Fruit fly (Drosophila melanogaster) whole organism, pupa: Measurements from ENCODE around the gene Ctr1C.

ENCODE experiments used
- CG10348 ChIP-seq: fragments of 200-800 bp; sonication (Bioruptor generic); IDR thresholded peaks from 2 replicates; pipeline ENCODE4 v1.3.6; 2022; ENCODE audit warnings: missing biosample characterization, missing genetic modification characterization
- CG12605 ChIP-seq: fragments of 200-800 bp; sonication (Bioruptor generic); IDR thresholded peaks from 2 replicates; pipeline ENCODE4 v1.3.6; 2022; ENCODE audit warnings: missing biosample characterization, missing genetic modification characterization
- CG13204 ChIP-seq: fragments of 200-800 bp; sonication (Bioruptor generic); optimal IDR thresholded peaks from 2 replicates; lab custom pipeline; 2018; ENCODE audit warnings: missing biosample characterization, mild to moderate bottlenecking, missing genetic modification characterization, moderate library complexity
- CG14655 ChIP-seq: fragments of 200-800 bp; sonication (Bioruptor generic); optimal IDR thresholded peaks from 3 replicates; lab custom pipeline; 2017; ENCODE audit warnings: mild to moderate bottlenecking, missing biosample characterization, missing genetic modification reagents, missing genetic modification characterization
- CG15710 ChIP-seq: fragments of 200-800 bp; sonication (Bioruptor generic); optimal IDR thresholded peaks from 2 replicates; lab custom pipeline; 2018; ENCODE audit warnings: missing biosample characterization, mild to moderate bottlenecking, missing genetic modification characterization, moderate library complexity
- CG17806 ChIP-seq: fragments of 200-800 bp; sonication (Bioruptor generic); optimal IDR thresholded peaks from 2 replicates; lab custom pipeline; 2018; ENCODE audit warnings: missing biosample characterization, mild to moderate bottlenecking, missing genetic modification characterization, moderate library complexity
- CG32121 ChIP-seq: fragments of 200-800 bp; sonication (Bioruptor generic); IDR thresholded peaks from 2 replicates; pipeline ENCODE4 v1.3.6; 2022; ENCODE audit warnings: missing biosample characterization, missing genetic modification characterization
- CG34367 ChIP-seq: fragments of 200-800 bp; sonication (Bioruptor generic); optimal IDR thresholded peaks from 2 replicates; lab custom pipeline; 2018; ENCODE audit warnings: missing biosample characterization, mild to moderate bottlenecking, missing genetic modification characterization
- CG4496 ChIP-seq: fragments of 200-800 bp; sonication (Bioruptor generic); IDR thresholded peaks from 3 replicates; pipeline ENCODE4 v1.3.6; 2022; ENCODE audit warnings: missing biosample characterization, missing genetic modification characterization
- CG8159 ChIP-seq: fragments of 200-800 bp; sonication (Bioruptor generic); optimal IDR thresholded peaks from 3 replicates; lab custom pipeline; 2018; ENCODE audit warnings: missing biosample characterization, mild to moderate bottlenecking, missing genetic modification characterization, moderate library complexity
- CG8301 ChIP-seq: fragments of 200-800 bp; sonication (Bioruptor generic); optimal IDR thresholded peaks from 2 replicates; lab custom pipeline; 2018; ENCODE audit warnings: missing biosample characterization, mild to moderate bottlenecking, missing genetic modification characterization
- CG9948 ChIP-seq: fragments of 200-800 bp; sonication (Bioruptor generic); optimal IDR thresholded peaks from 2 replicates; lab custom pipeline; 2018; ENCODE audit warnings: missing biosample characterization, mild to moderate bottlenecking, missing genetic modification characterization, moderate library complexity
- D1 ChIP-seq: fragments of 200-800 bp; sonication (Bioruptor generic); optimal IDR thresholded peaks from 2 replicates; lab custom pipeline; 2018; ENCODE audit warnings: missing biosample characterization, mild to moderate bottlenecking, missing genetic modification characterization, moderate library complexity
- EcR ChIP-seq: fragments of 200-800 bp; sonication (Bioruptor generic); optimal IDR thresholded peaks from 3 replicates; lab custom pipeline; 2019; ENCODE audit warnings: missing biosample characterization, missing genetic modification characterization, mild to moderate bottlenecking, moderate library complexity, missing genetic modification reagents
- Ets98B ChIP-seq: fragments of 200-800 bp; sonication (Bioruptor generic); IDR thresholded peaks from 2 replicates; pipeline ENCODE4 v1.3.6; 2022; ENCODE audit warnings: missing biosample characterization, missing genetic modification characterization
- Pif1A ChIP-seq: fragments of 200-800 bp; sonication (Bioruptor generic); optimal IDR thresholded peaks from 3 replicates; lab custom pipeline; 2016; ENCODE audit warnings: missing biosample characterization, missing genetic modification characterization
- Pif1B ChIP-seq: fragments of 200-800 bp; sonication (Bioruptor generic); optimal IDR thresholded peaks from 3 replicates; lab custom pipeline; 2016; ENCODE audit warnings: missing biosample characterization, missing genetic modification characterization
- Snoo ChIP-seq: fragments of 200-800 bp; sonication (Bioruptor generic); optimal IDR thresholded peaks from 3 replicates; lab custom pipeline; 2017; ENCODE audit warnings: missing biosample characterization, mild to moderate bottlenecking, missing genetic modification characterization, inconsistent platforms
- fd96Ca ChIP-seq: fragments of 200-800 bp; sonication (Bioruptor generic); IDR thresholded peaks from 3 replicates; pipeline ENCODE4 v1.3.6; 2022; ENCODE audit warnings: missing biosample characterization, missing genetic modification characterization
- gl ChIP-seq: fragments of 200-800 bp; sonication (Bioruptor generic); optimal IDR thresholded peaks from 2 replicates; lab custom pipeline; 2018; ENCODE audit warnings: missing biosample characterization, mild to moderate bottlenecking, missing genetic modification characterization
- rn ChIP-seq: fragments of 200-800 bp; sonication (Bioruptor generic); IDR thresholded peaks from 2 replicates; pipeline ENCODE4 v1.3.6; 2022; ENCODE audit warnings: missing biosample characterization, missing genetic modification characterization

Gene Ctr1C

DNA sequence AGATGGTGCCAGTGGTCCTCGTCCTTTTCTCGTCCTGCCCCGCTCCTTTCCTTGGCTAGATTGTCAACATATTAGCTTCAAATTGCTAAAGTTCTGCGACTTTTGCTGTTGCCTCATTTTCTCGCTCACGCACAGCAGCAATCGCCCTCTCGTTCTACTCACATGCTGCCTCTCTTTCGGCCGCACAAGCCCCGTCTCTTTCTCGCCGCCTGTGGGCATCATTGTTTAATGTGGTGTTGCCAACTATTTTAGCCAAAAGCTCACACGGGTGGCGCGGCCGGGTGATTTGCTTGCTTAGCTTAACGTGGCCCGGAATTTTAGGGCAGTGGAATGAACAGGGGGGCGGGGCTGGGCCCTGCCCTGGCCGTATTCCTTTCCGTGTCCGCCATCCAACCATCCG is 23.9 kb downstream of the Ctr1C start:
- TF ChIP-seq Pif1A = no peak
- no peak for TF ChIP-seq D1 (tag; lab: Kevin White, UChicago)
- TF ChIP-seq CG32121 (GFP tag; lab: Robert Waterston, UW) = no peak
- no peak for TF ChIP-seq CG13204 (GFP tag; lab: Kevin White, UChicago)
- no peak for TF ChIP-seq CG9948 (tag; lab: Kevin White, UChicago)

DNA sequence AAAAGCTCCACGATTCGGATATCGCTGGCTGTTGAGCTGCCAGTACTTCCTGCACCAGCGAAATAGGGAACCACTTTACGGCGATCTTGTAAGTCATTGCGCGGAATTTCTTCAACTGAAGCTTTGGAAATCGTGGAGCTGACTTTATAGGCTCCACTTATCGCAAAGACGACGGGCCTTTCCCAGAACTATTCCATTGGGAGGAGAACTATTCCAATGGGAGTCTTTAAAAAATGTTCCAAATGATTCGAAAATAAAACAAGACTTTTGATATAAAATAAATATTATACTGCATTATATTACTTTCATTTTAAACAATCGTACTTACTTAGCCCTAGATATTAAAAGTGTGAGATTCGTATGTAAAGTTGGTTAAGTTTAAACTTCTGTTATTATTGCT is 27.1 kb downstream of the Ctr1C start, which contains the start of gene CG15550:
Gene CG15550, minus strand, starts transcription at position 101 of the 400 bp plus-strand sequence.
- TF ChIP-seq CG9948 (tag; lab: Kevin White, UChicago) (no peak), CG34367 (no peak), CG8301 (no peak), EcR (GFP tag; lab: Kevin White, UChicago) (no peak), gl (tag; lab: Kevin White, UChicago) (no peak), fd96Ca (GFP tag; lab: Robert Waterston, UW) (no peak), CG10348 (GFP tag; lab: Robert Waterston, UW) (no peak), Snoo (tag; lab: Kevin White, UChicago) (no peak), D1 (tag; lab: Kevin White, UChicago) (no peak), rn (GFP tag; lab: Robert Waterston, UW) (no peak)
- TF ChIP-seq, all 21 proteins: peak for 0

dm6 chr3R:30936407-30936806 is 27.7 kb downstream of the Ctr1C start, which contains the start of gene CG15549:
TSS of gene CG15549 (minus strand) at chr3R:30936507.
- TF ChIP-seq fd96Ca (GFP tag; lab: Robert Waterston, UW) (no peak), rn (GFP tag; lab: Robert Waterston, UW) (no peak), CG14655 (no peak), CG12605 (GFP tag; lab: Robert Waterston, UW) (no peak), CG15710 (tag; lab: Kevin White, UChicago) (no peak), Snoo (tag; lab: Kevin White, UChicago) (no peak), CG10348 (GFP tag; lab: Robert Waterston, UW) (no peak), CG32121 (GFP tag; lab: Robert Waterston, UW) (no peak)
- TF ChIP-seq, all 21 proteins: peak for 0

- TF ChIP-seq Pif1B = no peak
- no peak for TF ChIP-seq EcR (GFP tag; lab: Kevin White, UChicago)
Observed at dm6 chr3R:30933894-30934434, 30.2 kb downstream of the Ctr1C start.

- TF ChIP-seq CG32121 (GFP tag; lab: Robert Waterston, UW) (no peak), Pif1A (peak; percentile 28)
Observed at dm6 chr3R:30932092-30932491, 32.0 kb downstream of the Ctr1C start.

- TF ChIP-seq Ets98B (GFP tag; lab: Robert Waterston, UW) (no peak), fd96Ca (GFP tag; lab: Robert Waterston, UW) (no peak), Pif1B (no peak), Snoo (tag; lab: Kevin White, UChicago) (no peak), CG17806 (no peak), CG4496 (GFP tag; lab: Robert Waterston, UW) (no peak), rn (GFP tag; lab: Robert Waterston, UW) (no peak), CG9948 (tag; lab: Kevin White, UChicago) (no peak), CG32121 (GFP tag; lab: Robert Waterston, UW) (no peak)
Observed at dm6 chr3R:30928634-30929033, 35.5 kb downstream of the Ctr1C start.

- TF ChIP-seq CG13204 (GFP tag; lab: Kevin White, UChicago) = no peak
- no peak for TF ChIP-seq CG12605 (GFP tag; lab: Robert Waterston, UW)
- no peak for TF ChIP-seq CG8301
- TF ChIP-seq fd96Ca (GFP tag; lab: Robert Waterston, UW) = no peak
- no peak for TF ChIP-seq Ets98B (GFP tag; lab: Robert Waterston, UW)
- TF ChIP-seq CG10348 (GFP tag; lab: Robert Waterston, UW) = no peak
- TF ChIP-seq CG15710 (tag; lab: Kevin White, UChicago) = no peak
- no peak for TF ChIP-seq D1 (tag; lab: Kevin White, UChicago)
- TF ChIP-seq CG32121 (GFP tag; lab: Robert Waterston, UW) = no peak
- TF ChIP-seq CG9948 (tag; lab: Kevin White, UChicago) = no peak
- no peak for TF ChIP-seq CG8159
- no peak for TF ChIP-seq CG34367
- no peak for TF ChIP-seq CG17806
- no peak for TF ChIP-seq Pif1B
- no peak for TF ChIP-seq gl (tag; lab: Kevin White, UChicago)
- TF ChIP-seq, all 21 proteins: peak for 0
Observed at dm6 chr3R:30926033-30926432, 38.1 kb downstream of the Ctr1C start.

dm6 chr3R:30925436-30925835 is 38.7 kb downstream of the Ctr1C start:
- no peak for TF ChIP-seq Pif1B
- TF ChIP-seq Snoo (tag; lab: Kevin White, UChicago) = no peak
- TF ChIP-seq D1 (tag; lab: Kevin White, UChicago) = no peak
- TF ChIP-seq Ets98B (GFP tag; lab: Robert Waterston, UW) = no peak
- no peak for TF ChIP-seq CG8301
- no peak for TF ChIP-seq gl (tag; lab: Kevin White, UChicago)
- no peak for TF ChIP-seq CG14655
- TF ChIP-seq, all 21 proteins: peak for 0
